Fruit fly (Drosophila melanogaster) whole organism, embryonic: ENCODE results near the gene CG43163.
A peak's percentile ranks its signal among the peaks of the same experiment; 100 is the strongest.

Experiments used
- CG10654 ChIP-seq: fragments of 200-800 bp; sonication (Bioruptor generic); optimal IDR thresholded peaks from 2 replicates; lab custom pipeline; 2016; ENCODE audit warnings: missing biosample characterization, missing genetic modification characterization
- CG11504 ChIP-seq: fragments of 200-800 bp; sonication (Bioruptor generic); optimal IDR thresholded peaks from 3 replicates; lab custom pipeline; 2019; ENCODE audit warnings: missing biosample characterization, mild to moderate bottlenecking, missing genetic modification characterization, moderate library complexity
- CG11560 ChIP-seq: fragments of 200-800 bp; sonication (Bioruptor generic); IDR thresholded peaks from 3 replicates; pipeline ENCODE4 v1.3.6; 2022; ENCODE audit warnings: missing biosample characterization, missing genetic modification characterization
- CG11695 ChIP-seq: fragments of 200-800 bp; sonication (Bioruptor generic); IDR thresholded peaks from 3 replicates; pipeline ENCODE4 v1.3.6; 2022; ENCODE audit warnings: missing biosample characterization, missing genetic modification characterization
- CG15269 ChIP-seq: fragments of 200-800 bp; sonication (Bioruptor generic); optimal IDR thresholded peaks from 2 replicates; lab custom pipeline; 2018; ENCODE audit warnings: missing biosample characterization, mild to moderate bottlenecking, missing genetic modification characterization, moderate library complexity
- CG15479 ChIP-seq: fragments of 200-800 bp; sonication (Bioruptor generic); optimal IDR thresholded peaks from 3 replicates; lab custom pipeline; 2019; ENCODE audit warnings: missing biosample characterization, mild to moderate bottlenecking, missing genetic modification characterization, moderate library complexity
- CG15514 ChIP-seq: fragments of 200-800 bp; sonication (Bioruptor generic); optimal IDR thresholded peaks from 3 replicates; lab custom pipeline; 2017; ENCODE audit warnings: missing biosample characterization, missing genetic modification characterization, mild to moderate bottlenecking, moderate library complexity, missing genetic modification reagents
- CG17361 ChIP-seq: fragments of 200-800 bp; sonication (Bioruptor generic); IDR thresholded peaks from 3 replicates; pipeline ENCODE4 v1.3.6; 2022; ENCODE audit warnings: missing biosample characterization, missing genetic modification characterization
- CG18619 ChIP-seq: fragments of 200-800 bp; sonication (Bioruptor generic); optimal IDR thresholded peaks from 3 replicates; lab custom pipeline; 2017; ENCODE audit warnings: missing biosample characterization, mild to moderate bottlenecking, missing genetic modification characterization
- CG2875 ChIP-seq: fragments of 200-800 bp; sonication (Bioruptor generic); optimal IDR thresholded peaks from 2 replicates; lab custom pipeline; 2017; ENCODE audit warnings: missing biosample characterization, mild to moderate bottlenecking, missing genetic modification characterization, missing genetic modification reagents
- CG30020 ChIP-seq: fragments of 200-800 bp; optimal IDR thresholded peaks from 2 replicates; lab custom pipeline; 2019; ENCODE audit warnings: missing biosample characterization, mild to moderate bottlenecking, missing genetic modification characterization, moderate library complexity
- CG32532 ChIP-seq: fragments of 200-800 bp; sonication (Bioruptor generic); IDR thresholded peaks from 2 replicates; pipeline ENCODE4 v1.3.6; 2022; ENCODE audit warnings: missing biosample characterization, missing genetic modification characterization
- CG4854 ChIP-seq: fragments of 200-800 bp; sonication (Bioruptor generic); optimal IDR thresholded peaks from 2 replicates; lab custom pipeline; 2016; ENCODE audit warnings: missing biosample characterization, missing genetic modification characterization, inconsistent platforms
- CG5180 ChIP-seq: fragments of 200-800 bp; sonication (Bioruptor generic); optimal IDR thresholded peaks from 3 replicates; lab custom pipeline; 2017; ENCODE audit warnings: missing biosample characterization, missing genetic modification characterization, mild to moderate bottlenecking, moderate library complexity, missing genetic modification reagents
- CG6791 ChIP-seq: fragments of 200-800 bp; sonication (Bioruptor generic); IDR thresholded peaks from 3 replicates; pipeline ENCODE4 v1.3.6; 2022; ENCODE audit warnings: missing biosample characterization, missing genetic modification characterization; ENCODE audit not compliant: partially characterized antibody
- CG7745 ChIP-seq: fragments of 200-800 bp; sonication (Bioruptor generic); optimal IDR thresholded peaks from 2 replicates; lab custom pipeline; 2018; ENCODE audit warnings: missing biosample characterization, mild to moderate bottlenecking, missing genetic modification characterization, moderate library complexity
- CG7786 ChIP-seq: fragments of 200-800 bp; sonication (Bioruptor generic); optimal IDR thresholded peaks from 2 replicates; lab custom pipeline; 2016; ENCODE audit warnings: missing biosample characterization, missing genetic modification characterization
- CG9215 ChIP-seq: fragments of 200-800 bp; sonication (Bioruptor generic); IDR thresholded peaks from 2 replicates; pipeline ENCODE4 v1.3.6; 2022; ENCODE audit warnings: missing biosample characterization, missing genetic modification characterization
- CG9609 ChIP-seq: fragments of 200-800 bp; sonication (Bioruptor generic); optimal IDR thresholded peaks from 3 replicates; lab custom pipeline; 2016; ENCODE audit warnings: missing biosample characterization, missing genetic modification characterization
- Chrac-16 ChIP-seq: fragments of 200-800 bp; sonication (Bioruptor generic); optimal IDR thresholded peaks from 3 replicates; lab custom pipeline; 2016; ENCODE audit warnings: missing biosample characterization, missing genetic modification characterization
- CrebB ChIP-seq: fragments of 200-800 bp; sonication (Bioruptor generic); optimal IDR thresholded peaks from 3 replicates; lab custom pipeline; 2018; ENCODE audit warnings: missing biosample characterization, mild to moderate bottlenecking, missing genetic modification characterization
- Dip3 ChIP-seq: fragments of 200-800 bp; sonication (Bioruptor generic); optimal IDR thresholded peaks from 3 replicates; lab custom pipeline; 2016; ENCODE audit warnings: missing biosample characterization, missing genetic modification characterization
- Doc3 ChIP-seq: fragments of 200-800 bp; sonication (Bioruptor generic); IDR thresholded peaks from 3 replicates; pipeline ENCODE4 v1.3.6; 2022; ENCODE audit warnings: missing biosample characterization, missing genetic modification characterization; ENCODE audit not compliant: partially characterized antibody
- Eip74EF ChIP-seq, 2 experiments: fragments of 200-800 bp in 1 of 2; fragments of >200 bp in 1 of 2; sonication (Bioruptor generic) in 1 of 2; optimal IDR thresholded peaks; 2 replicates each; lab custom pipeline; 2017 to 2019; ENCODE audit warnings: missing biosample characterization in 2 of 2, missing genetic modification characterization in 2 of 2, mild to moderate bottlenecking in 1 of 2, moderate library complexity in 1 of 2
- Fer3 ChIP-seq: fragments of 200-800 bp; sonication (Bioruptor generic); optimal IDR thresholded peaks from 2 replicates; lab custom pipeline; 2018; ENCODE audit warnings: missing biosample characterization, mild to moderate bottlenecking, missing genetic modification characterization, moderate library complexity
- HLH3B ChIP-seq: fragments of 200-800 bp; sonication (Bioruptor generic); IDR thresholded peaks from 2 replicates; pipeline ENCODE4 v1.3.6; 2022; ENCODE audit warnings: missing biosample characterization, missing genetic modification characterization
- HLH54F ChIP-seq: fragments of 200-800 bp; sonication (Bioruptor generic); optimal IDR thresholded peaks from 3 replicates; lab custom pipeline; 2016; ENCODE audit warnings: missing biosample characterization, missing genetic modification characterization
- Hey ChIP-seq: fragments of 200-800 bp; sonication (Bioruptor generic); optimal IDR thresholded peaks from 3 replicates; lab custom pipeline; 2018; ENCODE audit warnings: missing biosample characterization, mild to moderate bottlenecking, missing genetic modification characterization
- HmgZ ChIP-seq: fragments of 200-800 bp; sonication (Bioruptor generic); optimal IDR thresholded peaks from 2 replicates; lab custom pipeline; 2018; ENCODE audit warnings: missing biosample characterization, mild to moderate bottlenecking, missing genetic modification characterization
- Hr51 ChIP-seq, 2 experiments: fragments of 200-800 bp; sonication (Bioruptor generic); optimal IDR thresholded peaks; 2 replicates in 1 of 2; 3 replicates in 1 of 2; lab custom pipeline; 2016 to 2018; ENCODE audit warnings: missing biosample characterization in 2 of 2, missing genetic modification characterization in 2 of 2, mild to moderate bottlenecking in 1 of 2, moderate library complexity in 1 of 2
- Myb ChIP-seq: fragments of 200-800 bp; sonication (Bioruptor generic); optimal IDR thresholded peaks from 2 replicates; lab custom pipeline; 2016; ENCODE audit warnings: missing biosample characterization, missing genetic modification characterization
- Sox100B ChIP-seq: fragments of 200-800 bp; sonication (Bioruptor generic); optimal IDR thresholded peaks from 3 replicates; lab custom pipeline; 2018; ENCODE audit warnings: missing biosample characterization, mild to moderate bottlenecking, missing genetic modification characterization
- ci ChIP-seq: fragments of 200-800 bp; sonication (Bioruptor generic); IDR thresholded peaks from 3 replicates; pipeline ENCODE4 v1.3.6; 2022; ENCODE audit warnings: missing biosample characterization, missing genetic modification characterization
- crc ChIP-seq: fragments of 200-800 bp; sonication (Bioruptor generic); optimal IDR thresholded peaks from 2 replicates; lab custom pipeline; 2016; ENCODE audit warnings: missing biosample characterization, missing genetic modification characterization
- dmrt99B ChIP-seq: fragments of 200-800 bp; sonication (Bioruptor generic); optimal IDR thresholded peaks from 2 replicates; lab custom pipeline; 2018; ENCODE audit warnings: missing biosample characterization, mild to moderate bottlenecking, missing genetic modification characterization, moderate library complexity
- her ChIP-seq: fragments of 200-800 bp; sonication (Bioruptor generic); optimal IDR thresholded peaks from 2 replicates; lab custom pipeline; 2016; ENCODE audit warnings: missing biosample characterization, missing genetic modification characterization
- hkb ChIP-seq, 2 experiments: fragments of 200-800 bp in 1 of 2; fragments of >200 bp in 1 of 2; sonication (Bioruptor generic) in 1 of 2; IDR thresholded peaks in 1 of 2; optimal IDR thresholded peaks in 1 of 2; 2 replicates each; pipeline versions ENCODE4 v1.3.6 to Lab custom; 2017 to 2022; ENCODE audit warnings: missing biosample characterization in 1 of 2, missing genetic modification characterization in 1 of 2
- kah ChIP-seq: fragments of 200-800 bp; sonication (Bioruptor generic); optimal IDR thresholded peaks from 2 replicates; lab custom pipeline; 2018; ENCODE audit warnings: missing biosample characterization, mild to moderate bottlenecking, missing genetic modification characterization
- odd ChIP-seq: fragments of 200-800 bp; sonication (Bioruptor generic); optimal IDR thresholded peaks from 2 replicates; lab custom pipeline; 2017; ENCODE audit warnings: missing biosample characterization, mild to moderate bottlenecking, missing genetic modification characterization
- p53 ChIP-seq: fragments of 200-800 bp; sonication (Bioruptor generic); optimal IDR thresholded peaks from 2 replicates; lab custom pipeline; 2016; ENCODE audit warnings: missing biosample characterization, missing genetic modification characterization
- pho ChIP-seq: fragments of 200-800 bp; sonication (Bioruptor generic); optimal IDR thresholded peaks from 2 replicates; lab custom pipeline; 2016; ENCODE audit warnings: missing biosample characterization, missing genetic modification characterization
- row ChIP-seq: fragments of 200-800 bp; sonication (Bioruptor generic); IDR thresholded peaks from 3 replicates; pipeline ENCODE4 v1.3.6; 2022; ENCODE audit warnings: missing biosample characterization, missing genetic modification characterization
- schlank ChIP-seq: fragments of 200-800 bp; sonication (Bioruptor generic); optimal IDR thresholded peaks from 2 replicates; lab custom pipeline; 2018; ENCODE audit warnings: missing biosample characterization, mild to moderate bottlenecking, missing genetic modification characterization
- sd ChIP-seq: fragments of 200-800 bp; sonication (Bioruptor generic); optimal IDR thresholded peaks from 3 replicates; lab custom pipeline; 2018; ENCODE audit warnings: missing biosample characterization, mild to moderate bottlenecking, missing genetic modification characterization, moderate library complexity
- sens-2 ChIP-seq: fragments of 200-800 bp; sonication (Bioruptor generic); IDR thresholded peaks from 2 replicates; pipeline ENCODE4 v1.3.6; 2022; ENCODE audit warnings: missing biosample characterization, missing genetic modification characterization
- tx ChIP-seq: fragments of 200-800 bp; sonication (Bioruptor generic); optimal IDR thresholded peaks from 2 replicates; lab custom pipeline; 2016; ENCODE audit warnings: missing biosample characterization, missing genetic modification characterization
- wdn ChIP-seq: fragments of 200-800 bp; sonication (Bioruptor generic); IDR thresholded peaks from 2 replicates; pipeline ENCODE4 v1.3.6; 2022; ENCODE audit warnings: missing biosample characterization, missing genetic modification characterization
- zfh2 ChIP-seq: fragments of 200-800 bp; sonication (Bioruptor generic); optimal IDR thresholded peaks from 2 replicates; lab custom pipeline; 2016; ENCODE audit warnings: missing biosample characterization, missing genetic modification characterization

CG43163 gene

DNA sequence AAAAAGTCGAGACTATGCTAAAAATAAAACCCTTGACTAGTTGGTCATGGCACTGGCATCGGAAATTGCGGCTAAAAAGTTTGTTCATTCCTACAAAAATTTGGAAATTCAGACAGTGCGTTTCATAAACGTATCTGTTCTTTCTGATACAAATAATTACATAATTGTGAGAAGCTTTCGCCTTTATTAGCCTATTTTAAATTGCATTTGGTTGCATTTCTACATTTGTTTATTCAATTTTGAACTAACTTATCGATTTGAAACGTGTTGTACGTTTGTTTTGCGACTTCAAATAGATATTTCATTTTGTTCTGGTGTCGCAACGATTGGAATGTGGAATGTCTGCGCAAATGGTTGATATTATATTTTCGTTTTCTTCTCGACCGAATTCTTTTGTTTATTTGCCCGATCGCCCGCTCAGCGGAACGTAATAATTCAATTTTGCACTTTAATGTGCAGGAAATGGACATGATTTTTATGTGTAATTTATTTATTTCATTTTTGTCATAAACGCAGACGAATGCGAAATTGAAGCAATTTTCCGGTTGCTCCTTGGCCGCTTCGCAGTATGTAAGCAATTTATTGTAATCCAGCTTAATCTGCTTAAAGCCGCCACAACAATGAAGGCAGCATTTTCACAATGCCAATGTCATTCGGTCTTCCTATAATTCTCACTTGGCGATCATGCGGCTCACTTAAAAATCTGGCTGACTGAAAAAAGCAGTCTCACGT, 60.7 kb downstream of the CG43163 start (continued):
- TF ChIP-seq CG11695 (peak; percentile 79), HmgZ (tag; lab: Kevin White, UChicago) (peak; percentile 68), row (GFP tag; lab: Robert Waterston, UW) (peak; percentile 61), CG15269 (tag; lab: Kevin White, UChicago) (peak; percentile 77), Dip3 (GFP tag; lab: Kevin White, UChicago) (peak; percentile 47), CG4854 (GFP tag; lab: Kevin White, UChicago) (peak; percentile 31), CG30020 (tag; lab: Kevin White, UChicago) (no peak), p53 (GFP tag; lab: Kevin White, UChicago) (no peak), Doc3 (GFP tag; lab: Robert Waterston, UW) (no peak), Fer3 (tag; lab: Kevin White, UChicago) (peak; percentile 69), tx (GFP tag; lab: Kevin White, UChicago) (peak; percentile 55), CG7745 (tag; lab: Kevin White, UChicago) (no peak), crc (peak; percentile 55), CG15514 (GFP tag; lab: Kevin White, UChicago) (peak; percentile 29), HLH3B (GFP tag; lab: Robert Waterston, UW) (peak; percentile 19; the same call in 1 of the 2 replicates), CG18619 (GFP tag; lab: Kevin White, UChicago) (peak; percentile 36), Myb (GFP tag; lab: Kevin White, UChicago) (peak; percentile 30), Hey (tag; lab: Kevin White, UChicago) (no peak), Sox100B (GFP tag; lab: Kevin White, UChicago) (peak; percentile 32), CG9609 (GFP tag; lab: Kevin White, UChicago) (peak; percentile 22), CrebB (tag; lab: Kevin White, UChicago) (peak; percentile 22), HLH54F (peak; percentile 35), odd (GFP tag; lab: Kevin White, UChicago) (peak; percentile 42), CG9215 (GFP tag; lab: Robert Waterston, UW) (0 out of 2 replicates have a peak, but pooled peaks have one; percentile 7), kah (GFP tag; lab: Kevin White, UChicago) (peak; percentile 27), hkb (optimal IDR thresholded peaks at IDR 0.05; lab: Kevin White, UChicago) (no peak), hkb (GFP tag; IDR thresholded peaks at IDR 0.05; lab: Robert Waterston, UW) (peak; percentile 66), CG10654 (GFP tag; lab: Kevin White, UChicago) (no peak), dmrt99B (peak; percentile 61), CG7786 (GFP tag; lab: Kevin White, UChicago) (peak; percentile 26), CG11504 (tag; lab: Kevin White, UChicago) (peak; percentile 71), wdn (GFP tag; lab: Robert Waterston, UW) (peak; percentile 60; the same call in 1 of the 2 replicates), zfh2 (GFP tag; lab: Kevin White, UChicago) (peak; percentile 55), ci (GFP tag; lab: Robert Waterston, UW) (peak; percentile 72; the same call in 1 of the 3 replicates), Hr51 (GFP tag; optimal IDR thresholded peaks at IDR 0.05; lab: Kevin White, UChicago) (peak in 1 of 2 experiments; percentile 75), sens-2 (GFP tag; lab: Robert Waterston, UW) (no peak), CG17361 (GFP tag; lab: Robert Waterston, UW) (peak; percentile 39; the same call in 1 of the 3 replicates), CG11560 (tag; lab: Robert Waterston, UW) (no peak), pho (GFP tag; lab: Kevin White, UChicago) (peak; percentile 30), schlank (tag; lab: Kevin White, UChicago) (peak; percentile 60), CG2875 (GFP tag; lab: Kevin White, UChicago) (no peak), CG32532 (GFP tag; lab: Robert Waterston, UW) (peak; percentile 46; the same call in 1 of the 2 replicates), CG15479 (GFP tag; lab: Kevin White, UChicago) (no peak), sd (tag; lab: Kevin White, UChicago) (peak; percentile 95), CG6791 (no peak), Chrac-16 (GFP tag; lab: Kevin White, UChicago) (peak; percentile 9), her (GFP tag; lab: Kevin White, UChicago) (peak; percentile 64), CG5180 (peak; percentile 12), Eip74EF (GFP tag; optimal IDR thresholded peaks at IDR 0.05; lab: Kevin White, UChicago) (peak in 1 of 2 experiments; percentile 29)
